Fruit fly (Drosophila melanogaster) whole organism, embryonic: ENCODE measurements around the gene Taf6.

ENCODE experiments used
- Atf6 ChIP-seq: fragments of 200-800 bp; sonication (Bioruptor generic); IDR thresholded peaks from 2 replicates; pipeline ENCODE4 v1.3.6; 2022; ENCODE audit warnings: missing biosample characterization, missing genetic modification characterization
- Awh ChIP-seq: fragments of 200-800 bp; sonication (Bioruptor generic); IDR thresholded peaks from 2 replicates; pipeline ENCODE4, ENCODE4 v1.3.6; 2022; ENCODE audit warnings: missing biosample characterization, missing genetic modification characterization
- CG10147 ChIP-seq: fragments of 200-800 bp; sonication (Bioruptor generic); optimal IDR thresholded peaks from 2 replicates; lab custom pipeline; 2019; ENCODE audit warnings: missing biosample characterization, mild to moderate bottlenecking, missing genetic modification characterization, moderate library complexity
- CG10267 ChIP-seq: fragments of 200-800 bp; sonication (Bioruptor generic); optimal IDR thresholded peaks from 2 replicates; lab custom pipeline; 2018; ENCODE audit warnings: missing biosample characterization, mild to moderate bottlenecking, missing genetic modification characterization, moderate library complexity
- CG10366 ChIP-seq: fragments of 200-800 bp; sonication (Bioruptor generic); IDR thresholded peaks from 2 replicates; pipeline ENCODE4 v1.3.6; 2022; ENCODE audit warnings: missing biosample characterization, missing genetic modification characterization
- CG11723 ChIP-seq: fragments of 200-800 bp; sonication (Bioruptor generic); optimal IDR thresholded peaks from 2 replicates; lab custom pipeline; 2017; ENCODE audit warnings: missing biosample characterization, mild to moderate bottlenecking, missing genetic modification characterization
- CG12219 ChIP-seq: fragments of 200-800 bp; sonication (Bioruptor generic); optimal IDR thresholded peaks from 3 replicates; lab custom pipeline; 2018; ENCODE audit warnings: missing biosample characterization, mild to moderate bottlenecking, missing genetic modification characterization
- CG13424 ChIP-seq: fragments of 200-800 bp; sonication (Bioruptor generic); optimal IDR thresholded peaks from 2 replicates; lab custom pipeline; 2019; ENCODE audit warnings: missing biosample characterization, mild to moderate bottlenecking, missing genetic modification characterization, moderate library complexity
- CG1792 ChIP-seq: fragments of 200-800 bp; sonication (Bioruptor generic); optimal IDR thresholded peaks from 2 replicates; lab custom pipeline; 2016; ENCODE audit warnings: missing biosample characterization, missing genetic modification characterization
- CG18599 ChIP-seq: fragments of 200-800 bp; sonication (Bioruptor generic); optimal IDR thresholded peaks from 3 replicates; lab custom pipeline; 2017; ENCODE audit warnings: missing biosample characterization, missing genetic modification characterization, mild to moderate bottlenecking, moderate library complexity, missing genetic modification reagents
- CG6765 ChIP-seq: fragments of 200-800 bp; sonication (Bioruptor generic); optimal IDR thresholded peaks from 3 replicates; lab custom pipeline; 2017; ENCODE audit warnings: missing biosample characterization, mild to moderate bottlenecking, missing genetic modification characterization
- CG6791 ChIP-seq: fragments of 200-800 bp; sonication (Bioruptor generic); IDR thresholded peaks from 3 replicates; pipeline ENCODE4 v1.3.6; 2022; ENCODE audit warnings: missing biosample characterization, missing genetic modification characterization; ENCODE audit not compliant: partially characterized antibody
- CG6813 ChIP-seq: fragments of 200-800 bp; sonication (Bioruptor generic); optimal IDR thresholded peaks from 2 replicates; lab custom pipeline; 2017; ENCODE audit warnings: missing biosample characterization, missing genetic modification characterization, mild to moderate bottlenecking, moderate library complexity, missing genetic modification reagents
- CG7745 ChIP-seq: fragments of 200-800 bp; sonication (Bioruptor generic); optimal IDR thresholded peaks from 2 replicates; lab custom pipeline; 2018; ENCODE audit warnings: missing biosample characterization, mild to moderate bottlenecking, missing genetic modification characterization, moderate library complexity
- CG7928 ChIP-seq: fragments of 200-800 bp; sonication (Bioruptor generic); optimal IDR thresholded peaks from 2 replicates; lab custom pipeline; 2017; ENCODE audit warnings: missing biosample characterization, mild to moderate bottlenecking, missing genetic modification characterization
- CG9797 ChIP-seq: fragments of 200-800 bp; sonication (Bioruptor generic); optimal IDR thresholded peaks from 3 replicates; lab custom pipeline; 2018; ENCODE audit warnings: missing biosample characterization, mild to moderate bottlenecking, missing genetic modification characterization
- Dad ChIP-seq: fragments of 200-800 bp; sonication (Bioruptor generic); optimal IDR thresholded peaks from 3 replicates; lab custom pipeline; 2016; ENCODE audit warnings: missing biosample characterization, missing genetic modification characterization
- Dp ChIP-seq: fragments of 200-800 bp; sonication (Bioruptor generic); optimal IDR thresholded peaks from 2 replicates; lab custom pipeline; 2018; ENCODE audit warnings: missing biosample characterization, mild to moderate bottlenecking, missing genetic modification characterization, moderate library complexity
- Gsc ChIP-seq: fragments of 200-800 bp; sonication (Bioruptor generic); IDR thresholded peaks from 2 replicates; pipeline ENCODE4 v1.3.6; 2022; ENCODE audit warnings: missing biosample characterization, missing genetic modification characterization
- Gug ChIP-seq: fragments of 200-800 bp; sonication (Bioruptor generic); IDR thresholded peaks from 4 replicates; pipeline ENCODE4 v1.3.6; 2022; ENCODE audit warnings: missing biosample characterization, missing genetic modification characterization
- Hey ChIP-seq: fragments of 200-800 bp; sonication (Bioruptor generic); optimal IDR thresholded peaks from 3 replicates; lab custom pipeline; 2018; ENCODE audit warnings: missing biosample characterization, mild to moderate bottlenecking, missing genetic modification characterization
- Lhr ChIP-seq: fragments of 200-800 bp; sonication (Bioruptor generic); optimal IDR thresholded peaks from 3 replicates; lab custom pipeline; 2017; ENCODE audit warnings: mild to moderate bottlenecking, missing biosample characterization, missing genetic modification reagents, missing genetic modification characterization
- MESR4 ChIP-seq: fragments of 200-800 bp; sonication (Bioruptor generic); optimal IDR thresholded peaks from 2 replicates; lab custom pipeline; 2018; ENCODE audit warnings: missing biosample characterization, mild to moderate bottlenecking, missing genetic modification characterization, moderate library complexity
- Meics ChIP-seq: fragments of 200-800 bp; sonication (Bioruptor generic); optimal IDR thresholded peaks from 2 replicates; lab custom pipeline; 2017; ENCODE audit warnings: missing biosample characterization, mild to moderate bottlenecking, missing genetic modification characterization
- Neu2 ChIP-seq: fragments of 200-800 bp; sonication (Bioruptor generic); optimal IDR thresholded peaks from 3 replicates; lab custom pipeline; 2016; ENCODE audit warnings: missing biosample characterization, missing genetic modification characterization, borderline replicate concordance
- Spps ChIP-seq: fragments of 200-800 bp; sonication (Bioruptor generic); optimal IDR thresholded peaks from 2 replicates; lab custom pipeline; 2018; ENCODE audit warnings: missing biosample characterization, mild to moderate bottlenecking, missing genetic modification characterization
- Sry-β ChIP-seq: fragments of 200-800 bp; sonication (Bioruptor generic); optimal IDR thresholded peaks from 2 replicates; lab custom pipeline; 2018; ENCODE audit warnings: missing biosample characterization, mild to moderate bottlenecking, missing genetic modification characterization, moderate library complexity
- YL-1 ChIP-seq: fragments of 200-800 bp; sonication (Bioruptor generic); optimal IDR thresholded peaks from 3 replicates; lab custom pipeline; 2017; ENCODE audit warnings: missing biosample characterization, mild to moderate bottlenecking, missing genetic modification characterization
- bab2 ChIP-seq: fragments of 200-800 bp; sonication (Bioruptor generic); optimal IDR thresholded peaks from 2 replicates; lab custom pipeline; 2016; ENCODE audit warnings: missing biosample characterization, missing genetic modification characterization
- danr ChIP-seq: fragments of 200-800 bp; sonication (Bioruptor generic); IDR thresholded peaks from 2 replicates; pipeline ENCODE4 v1.3.6; 2022; ENCODE audit warnings: missing biosample characterization, missing genetic modification characterization
- gro ChIP-seq: fragments of 200-800 bp; sonication (Bioruptor generic); optimal IDR thresholded peaks from 2 replicates; lab custom pipeline; 2016; ENCODE audit warnings: missing biosample characterization, missing genetic modification characterization
- gsb-n ChIP-seq: fragments of 200-800 bp; sonication (Bioruptor generic); optimal IDR thresholded peaks from 3 replicates; lab custom pipeline; 2018; ENCODE audit warnings: missing biosample characterization, mild to moderate bottlenecking, missing genetic modification characterization
- hbn ChIP-seq: fragments of 200-800 bp; sonication (Bioruptor generic); IDR thresholded peaks from 2 replicates; pipeline ENCODE4 v1.3.6; 2022; ENCODE audit warnings: missing biosample characterization, missing genetic modification characterization; ENCODE audit not compliant: partially characterized antibody
- hkb ChIP-seq, 2 experiments: fragments of 200-800 bp in 1 of 2; fragments of >200 bp in 1 of 2; sonication (Bioruptor generic) in 1 of 2; IDR thresholded peaks in 1 of 2; optimal IDR thresholded peaks in 1 of 2; 2 replicates each; pipeline versions ENCODE4 v1.3.6 to Lab custom; 2017 to 2022; ENCODE audit warnings: missing biosample characterization in 1 of 2, missing genetic modification characterization in 1 of 2
- nau ChIP-seq: fragments of 200-800 bp; sonication (Bioruptor generic); optimal IDR thresholded peaks from 3 replicates; lab custom pipeline; 2017; ENCODE audit warnings: missing biosample characterization, mild to moderate bottlenecking, missing genetic modification characterization, missing genetic modification reagents
- nerfin-1 ChIP-seq: fragments of 200-800 bp; sonication (Bioruptor generic); optimal IDR thresholded peaks from 3 replicates; lab custom pipeline; 2019; ENCODE audit warnings: missing biosample characterization, mild to moderate bottlenecking, missing genetic modification characterization, moderate library complexity
- nmo ChIP-seq: fragments of 200-800 bp; sonication (Bioruptor generic); optimal IDR thresholded peaks from 2 replicates; lab custom pipeline; 2018; ENCODE audit warnings: missing biosample characterization, mild to moderate bottlenecking, missing genetic modification characterization, moderate library complexity
- pan ChIP-seq, 4 experiments: fragments of >200 bp in 3 of 4; fragments of 200-800 bp in 1 of 4; sonication (Bioruptor generic) in 1 of 4; optimal IDR thresholded peaks in 3 of 4; IDR thresholded peaks in 1 of 4; 2 replicates each; pipeline versions ENCODE4 v1.3.6 to Lab custom; 2017 to 2022; ENCODE audit warnings: missing biosample characterization in 2 of 4, missing genetic modification characterization in 2 of 4, mixed read lengths in 1 of 4
- pros ChIP-seq: fragments of 200-800 bp; sonication (Bioruptor generic); optimal IDR thresholded peaks from 3 replicates; lab custom pipeline; 2019; ENCODE audit warnings: missing biosample characterization, mild to moderate bottlenecking, missing genetic modification characterization, moderate library complexity
- run ChIP-seq: fragments of 200-800 bp; sonication (Bioruptor generic); optimal IDR thresholded peaks from 3 replicates; lab custom pipeline; 2018; ENCODE audit warnings: missing biosample characterization, mild to moderate bottlenecking, missing genetic modification characterization
- scrt ChIP-seq: fragments of 200-800 bp; sonication (Bioruptor generic); optimal IDR thresholded peaks from 2 replicates; lab custom pipeline; 2018; ENCODE audit warnings: missing biosample characterization, mild to moderate bottlenecking, missing genetic modification characterization, moderate library complexity
- seq ChIP-seq: fragments of 200-800 bp; sonication (Bioruptor generic); IDR thresholded peaks from 2 replicates; pipeline ENCODE4 v1.3.6; 2022; ENCODE audit warnings: missing biosample characterization, missing genetic modification characterization
- sisA ChIP-seq: fragments of 200-800 bp; sonication (Bioruptor generic); IDR thresholded peaks from 2 replicates; pipeline ENCODE4 v1.3.6; 2022; ENCODE audit warnings: missing biosample characterization, missing genetic modification characterization
- tll ChIP-seq, 2 experiments: fragments of 200-800 bp in 1 of 2; fragments of >200 bp in 1 of 2; sonication (Bioruptor generic) in 1 of 2; optimal IDR thresholded peaks; 2 replicates each; lab custom pipeline; 2017 to 2019; ENCODE audit warnings: missing biosample characterization in 2 of 2, missing genetic modification characterization in 2 of 2, mild to moderate bottlenecking in 1 of 2, moderate library complexity in 1 of 2
- ttk ChIP-seq: fragments of 200-800 bp; sonication (Bioruptor generic); IDR thresholded peaks from 2 replicates; pipeline ENCODE4 v2.1.2; 2022; ENCODE audit warnings: missing biosample characterization, missing genetic modification characterization
- vnd ChIP-seq: fragments of 200-800 bp; sonication (Bioruptor generic); IDR thresholded peaks from 3 replicates; pipeline ENCODE4 v1.3.6; 2022; ENCODE audit warnings: missing biosample characterization, missing genetic modification characterization; ENCODE audit not compliant: partially characterized antibody
- zen ChIP-seq: fragments of 200-800 bp; sonication (Bioruptor generic); optimal IDR thresholded peaks from 3 replicates; lab custom pipeline; 2018; ENCODE audit warnings: missing biosample characterization, mild to moderate bottlenecking, missing genetic modification characterization, moderate library complexity

Gene Taf6

dm6 chr3L:19598369-19599148 lies at the start of gene Taf6, which contains the start of gene ash1:
Gene Taf6 (plus strand): TSS chr3L:19599088.
Gene ash1 (minus strand): TSS chr3L:19598755.
- TF ChIP-seq pan (optimal IDR thresholded peaks at IDR 0.05; lab: Kevin White, UChicago) (no peak), pan (GFP tag; optimal IDR thresholded peaks at IDR 0.05 in 1 of 2, IDR thresholded peaks at IDR 0.05 in 1 of 2) (no peak), CG11723 (GFP tag; lab: Kevin White, UChicago) (no peak), Dad (no peak), sisA (no peak), hkb (optimal IDR thresholded peaks at IDR 0.05; lab: Kevin White, UChicago) (peak; percentile 13), hkb (GFP tag; IDR thresholded peaks at IDR 0.05; lab: Robert Waterston, UW) (no peak), Gug (no peak), CG18599 (GFP tag; lab: Kevin White, UChicago) (no peak), ttk (GFP tag; lab: Robert Waterston, UW) (no peak), CG7745 (tag; lab: Kevin White, UChicago) (no peak), run (tag; lab: Kevin White, UChicago) (no peak), MESR4 (GFP tag; lab: Kevin White, UChicago) (peak; percentile 69), nerfin-1 (tag; lab: Kevin White, UChicago) (peak; percentile 90), CG7928 (GFP tag; lab: Kevin White, UChicago) (no peak), hbn (GFP tag; lab: Robert Waterston, UW) (peak; percentile 55; the same call in 1 of the 2 replicates), CG1792 (GFP tag; lab: Kevin White, UChicago) (no peak), CG10147 (GFP tag; lab: Kevin White, UChicago) (peak; percentile 76), scrt (GFP tag; lab: Kevin White, UChicago) (no peak), CG10366 (GFP tag; lab: Robert Waterston, UW) (no peak), seq (GFP tag; lab: Robert Waterston, UW) (no peak), nau (no peak), CG13424 (tag; lab: Kevin White, UChicago) (peak; percentile 16), CG9797 (GFP tag; lab: Kevin White, UChicago) (peak; percentile 91), Awh (GFP tag; lab: Robert Waterston, UW) (no peak), Meics (GFP tag; lab: Kevin White, UChicago) (no peak), gsb-n (no peak), Neu2 (GFP tag; lab: Kevin White, UChicago) (no peak), CG6765 (GFP tag; lab: Kevin White, UChicago) (no peak), nmo (GFP tag; lab: Kevin White, UChicago) (peak; percentile 85), Gsc (GFP tag; lab: Robert Waterston, UW) (no peak), bab2 (GFP tag; lab: Kevin White, UChicago) (no peak), Lhr (GFP tag; lab: Kevin White, UChicago) (peak; percentile 33), YL-1 (GFP tag; lab: Kevin White, UChicago) (peak; percentile 84), Atf6 (GFP tag; lab: Robert Waterston, UW) (no peak), CG6813 (GFP tag; lab: Kevin White, UChicago) (no peak), Sry-β (GFP tag; lab: Kevin White, UChicago) (peak; percentile 86), Spps (tag; lab: Kevin White, UChicago) (no peak), vnd (GFP tag; lab: Robert Waterston, UW) (peak; percentile 70), gro (GFP tag; lab: Kevin White, UChicago) (no peak), CG10267 (tag; lab: Kevin White, UChicago) (peak; percentile 57), zen (tag; lab: Kevin White, UChicago) (peak; percentile 12), Hey (tag; lab: Kevin White, UChicago) (no peak), Dp (GFP tag; lab: Kevin White, UChicago) (peak; percentile 18), CG12219 (no peak), tll (GFP tag; optimal IDR thresholded peaks at IDR 0.05; lab: Kevin White, UChicago) (peak in 1 of 2 experiments; percentile 28), danr (GFP tag; lab: Robert Waterston, UW) (no peak), CG6791 (GFP tag; lab: Robert Waterston, UW) (peak; percentile 67), pros (no peak)
